Worm (Caenorhabditis elegans): ENCODE measurements around the gene fbxa-38.

fbxa-38 gene

ce11 chrIII:2262942-2263341, 38.5 kb downstream of the fbxa-38 start, which contains the start of gene Y54F10BM.6:
Gene Y54F10BM.6, plus strand, starts transcription at chrIII:2263242.
- TF ChIP-seq crh-2 (tag; optimal IDR thresholded peaks at IDR 0.05) (no peak), zag-1 (tag; optimal IDR thresholded peaks at IDR 0.05) (no peak), alr-1 (tag; optimal IDR thresholded peaks at IDR 0.05) (no peak), ceh-16 (tag; optimal IDR thresholded peaks at IDR 0.05) (no peak), lin-13 (GFP tag; optimal IDR thresholded peaks at IDR 0.05) (no peak), gmeb-1 (tag; optimal IDR thresholded peaks at IDR 0.05) (no peak)

- TF ChIP-seq fos-1 (tag; optimal IDR thresholded peaks at IDR 0.05): peak; percentile 58
- TF ChIP-seq egl-27 (tag; optimal IDR thresholded peaks at IDR 0.05): no peak
- TF ChIP-seq peb-1 (tag; optimal IDR thresholded peaks at IDR 0.05): no peak
Measured at ce11 chrIII:2265986-2266701, 41.7 kb downstream of the fbxa-38 start, which contains the start of gene fbxa-9. Gene fbxa-9, plus strand, starts transcription at chrIII:2266651.

- TF ChIP-seq elt-3 (tag; optimal IDR thresholded peaks at IDR 0.05) (no peak), fos-1 (tag; optimal IDR thresholded peaks at IDR 0.05) (peak; percentile 48), skn-1 (tag; optimal IDR thresholded peaks at IDR 0.05) (no peak), lin-13 (GFP tag; optimal IDR thresholded peaks at IDR 0.05) (no peak), ztf-11 (tag; optimal IDR thresholded peaks at IDR 0.05) (no peak), nhr-12 (tag; optimal IDR thresholded peaks at IDR 0.05) (no peak)
Measured at ce11 chrIII:2272075-2272474, 47.6 kb downstream of the fbxa-38 start, which contains the start of gene fbxa-48. Gene fbxa-48, minus strand, starts transcription at chrIII:2272175.

- no peak for TF ChIP-seq unc-55 (GFP tag; optimal IDR thresholded peaks at IDR 0.05)
- no peak for TF ChIP-seq F13H6.1 (tag; optimal IDR thresholded peaks at IDR 0.05)
- TF ChIP-seq dmd-4 (tag; optimal IDR thresholded peaks at IDR 0.05): no peak
- TF ChIP-seq nhr-12 (tag; optimal IDR thresholded peaks at IDR 0.05): no peak
- TF ChIP-seq lin-13 (GFP tag; optimal IDR thresholded peaks at IDR 0.05): no peak
- TF ChIP-seq lsy-2 (tag; optimal IDR thresholded peaks at IDR 0.05): no peak
- TF ChIP-seq nhr-23 (tag; optimal IDR thresholded peaks at IDR 0.05): no peak
- TF ChIP-seq ztf-11 (tag; optimal IDR thresholded peaks at IDR 0.05): no peak
- no peak for TF ChIP-seq aly-2 (tag; optimal IDR thresholded peaks at IDR 0.05)
- no peak for TF ChIP-seq egl-27 (tag; optimal IDR thresholded peaks at IDR 0.05)
- no peak for TF ChIP-seq nhr-25 (tag; optimal IDR thresholded peaks at IDR 0.05)
- TF ChIP-seq ztf-1 (GFP tag; conservative IDR thresholded peaks at IDR 0.05): no peak
- no peak for TF ChIP-seq R02D3.7 (tag; optimal IDR thresholded peaks at IDR 0.05)
- no peak for TF ChIP-seq elt-3 (tag; optimal IDR thresholded peaks at IDR 0.05)
- TF ChIP-seq peb-1 (tag; optimal IDR thresholded peaks at IDR 0.05): no peak
Measured at ce11 chrIII:2272732-2273131, 48.3 kb downstream of the fbxa-38 start, which contains the start of gene fbxa-39. Gene fbxa-39, plus strand, starts transcription at chrIII:2273032.
